Fruit fly (Drosophila melanogaster) Kc167 (cell line): ENCODE results near the gene CG17660.

ENCODE experiments used
- insv ChIP-seq: fragments of >200 bp; optimal IDR thresholded peaks from 3 replicates; lab custom pipeline; 2018; ENCODE audit warnings: missing external identifiers
- psq ChIP-seq: fragments of >200 bp; optimal IDR thresholded peaks from 2 replicates; lab custom pipeline; 2017; ENCODE audit warnings: missing external identifiers

dm6 chr2L:1733155-1733813, 23.1 kb upstream of the CG17660 start:
- TF ChIP-seq psq (lab: Kevin White, UChicago) = no peak
- TF ChIP-seq insv (lab: Kevin White, UChicago) = no peak
